Fruit fly (Drosophila melanogaster): Measurements from ENCODE around the gene Phb1.

DNA sequence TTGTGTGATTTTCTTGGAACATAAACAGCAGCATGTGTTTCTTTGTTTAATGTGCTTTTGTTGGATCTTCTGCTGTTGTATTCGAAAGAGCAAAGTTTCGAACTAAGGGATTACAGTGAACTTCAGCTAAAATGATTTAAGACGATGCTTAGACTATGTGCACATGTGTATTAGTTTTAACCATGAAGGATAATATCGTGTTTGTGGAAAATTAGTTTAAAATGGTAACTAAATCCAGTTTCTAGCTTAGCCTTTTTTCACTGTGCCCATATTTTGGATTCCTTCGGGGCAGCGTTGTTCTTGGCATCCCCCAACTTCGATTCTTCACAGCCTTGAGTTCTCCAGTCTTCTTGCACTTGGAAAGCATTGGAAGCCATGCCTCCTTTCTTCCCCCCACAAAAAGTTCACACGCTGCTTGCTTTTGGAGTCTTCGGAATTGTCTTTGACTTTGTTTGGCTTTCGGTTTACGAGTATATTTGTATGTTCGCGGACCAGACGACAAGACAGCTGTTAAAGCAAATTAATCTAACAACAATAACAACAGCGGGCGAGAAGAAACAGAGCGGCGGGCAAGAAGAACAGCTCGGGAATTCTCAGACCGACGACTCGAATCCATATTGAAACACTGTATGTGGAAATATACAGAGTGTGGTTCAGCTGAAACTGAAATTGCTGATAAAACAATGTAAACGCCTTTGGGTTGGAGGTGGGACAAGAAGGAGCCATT lies 16.8 kb upstream of the Phb1 start:
- TF ChIP-seq pan (optimal IDR thresholded peaks at IDR 0.05): no peak
- TF ChIP-seq psq (optimal IDR thresholded peaks at IDR 0.05): no peak
- TF ChIP-seq CG8478 (optimal IDR thresholded peaks at IDR 0.05): no peak
